Worm (Caenorhabditis elegans): ENCODE data around the gene D2007.1.

The D2007.1 gene

ce11 chrIII:8190505-8190904 is 35.2 kb downstream of the D2007.1 start, which contains the start of gene C50C3.19:
Gene C50C3.19, plus strand, starts transcription at chrIII:8190805.
- TF ChIP-seq jun-1 (tag; optimal IDR thresholded peaks at IDR 0.05), result no peak
- no peak for TF ChIP-seq swsn-7 (tag; optimal IDR thresholded peaks at IDR 0.05)
- no peak for TF ChIP-seq skn-1 (tag; optimal IDR thresholded peaks at IDR 0.05)
- TF ChIP-seq nhr-76 (tag; optimal IDR thresholded peaks at IDR 0.05), result no peak
- TF ChIP-seq ztf-4 (tag; optimal IDR thresholded peaks at IDR 0.05), result no peak
- no peak for TF ChIP-seq mdl-1 (tag; optimal IDR thresholded peaks at IDR 0.05)

- no peak for TF ChIP-seq Y116A8C.19 (tag; optimal IDR thresholded peaks at IDR 0.05; ENCODE audit: borderline replicate concordance)
- no peak for TF ChIP-seq alr-1 (tag; optimal IDR thresholded peaks at IDR 0.05; ENCODE audit: borderline replicate concordance)
- peak in 1 of 2 experiments; percentile 17 for TF ChIP-seq efl-1 (optimal IDR thresholded peaks at IDR 0.05)
- TF ChIP-seq efl-1 (GFP tag; optimal IDR thresholded peaks at IDR 0.05 in 1 of 2), result no peak
These were observed 36.4 kb downstream of the D2007.1 start, which contains the start of gene C50C3.1 for ce11 chrIII:8191695-8192094. Gene C50C3.1, plus strand, starts transcription at chrIII:8191995.

- TF ChIP-seq nhr-85 (tag), result no peak
- no peak for TF ChIP-seq fkh-10 (GFP tag; optimal IDR thresholded peaks at IDR 0.05)
- no peak for TF ChIP-seq sox-4 (tag; optimal IDR thresholded peaks at IDR 0.05)
- no peak for TF ChIP-seq nhr-237 (tag; optimal IDR thresholded peaks at IDR 0.05)
- TF ChIP-seq xbp-1 (tag; optimal IDR thresholded peaks at IDR 0.05), result no peak
- TF ChIP-seq skn-1 (tag; optimal IDR thresholded peaks at IDR 0.05), result no peak
- TF ChIP-seq lin-35 (GFP tag; optimal IDR thresholded peaks at IDR 0.05), result no peak
- TF ChIP-seq nhr-11 (tag; optimal IDR thresholded peaks at IDR 0.05), result no peak
- no peak for TF ChIP-seq irx-1 (tag; optimal IDR thresholded peaks at IDR 0.05)
- no peak for TF ChIP-seq pax-3 (tag; optimal IDR thresholded peaks at IDR 0.05)
- TF ChIP-seq mep-1 (tag; optimal IDR thresholded peaks at IDR 0.05), result no peak
- TF ChIP-seq lin-14 (GFP tag; optimal IDR thresholded peaks at IDR 0.05), result no peak
- TF ChIP-seq nhr-77 (tag; optimal IDR thresholded peaks at IDR 0.05), result no peak
- no peak for TF ChIP-seq lin-13 (GFP tag; optimal IDR thresholded peaks at IDR 0.05)
- TF ChIP-seq ama-1 (optimal IDR thresholded peaks at IDR 0.05), result no peak
- no peak for TF ChIP-seq efl-3 (GFP tag; optimal IDR thresholded peaks at IDR 0.05)
- no peak for TF ChIP-seq aly-2 (tag; optimal IDR thresholded peaks at IDR 0.05)
These were observed 43.8 kb downstream of the D2007.1 start for ce11 chrIII:8199060-8199459.

ce11 chrIII:8201117-8201516 is 45.9 kb downstream of the D2007.1 start, which contains the start of gene unc-36:
Gene unc-36, minus strand, starts transcription at chrIII:8201217.
- TF ChIP-seq unc-130 (tag; optimal IDR thresholded peaks at IDR 0.05) (no peak), nhr-85 (tag) (no peak), lsy-2 (tag; optimal IDR thresholded peaks at IDR 0.05) (no peak), zag-1 (tag; optimal IDR thresholded peaks at IDR 0.05) (no peak), C04F5.9 (tag; optimal IDR thresholded peaks at IDR 0.05) (no peak), ceh-82 (tag; optimal IDR thresholded peaks at IDR 0.05) (no peak), nhr-237 (tag; optimal IDR thresholded peaks at IDR 0.05) (no peak), jun-1 (tag; optimal IDR thresholded peaks at IDR 0.05) (no peak), nhr-47 (tag; optimal IDR thresholded peaks at IDR 0.05) (no peak), efl-1 (optimal IDR thresholded peaks at IDR 0.05) (no peak), efl-1 (GFP tag; optimal IDR thresholded peaks at IDR 0.05 in 1 of 2) (no peak), ama-1 (optimal IDR thresholded peaks at IDR 0.05) (no peak), isw-1 (GFP tag; IDR thresholded peaks at IDR 0.05) (no peak), aha-1 (tag; optimal IDR thresholded peaks at IDR 0.05) (no peak), zip-4 (GFP tag; optimal IDR thresholded peaks at IDR 0.05) (no peak), pax-3 (tag; optimal IDR thresholded peaks at IDR 0.05) (no peak), Y116A8C.19 (tag; optimal IDR thresholded peaks at IDR 0.05; ENCODE audit: borderline replicate concordance) (no peak), ets-5 (GFP tag; IDR thresholded peaks at IDR 0.05) (no peak), nhr-19 (GFP tag; conservative IDR thresholded peaks at IDR 0.05) (no peak), unc-98 (GFP tag; IDR thresholded peaks at IDR 0.05) (no peak)

Measured in whole organism, L1 larva.